Fruit fly (Drosophila melanogaster) whole organism, embryonic: ENCODE results near the gene Fpgs1.

Experiments
- BtbVII ChIP-seq: fragments of 200-800 bp; sonication (Bioruptor generic); optimal IDR thresholded peaks from 3 replicates; lab custom pipeline; 2017; ENCODE audit warnings: missing biosample characterization, mild to moderate bottlenecking, missing genetic modification characterization
- CG10431 ChIP-seq: fragments of 200-800 bp; sonication (Bioruptor generic); optimal IDR thresholded peaks from 3 replicates; lab custom pipeline; 2018; ENCODE audit warnings: missing biosample characterization, mild to moderate bottlenecking, missing genetic modification characterization
- CG11093 ChIP-seq: fragments of 200-800 bp; sonication (Bioruptor generic); IDR thresholded peaks from 3 replicates; pipeline ENCODE4 v1.3.6; 2022; ENCODE audit warnings: missing biosample characterization, missing genetic modification characterization
- CG11247 ChIP-seq: fragments of 200-800 bp; sonication (Bioruptor generic); IDR thresholded peaks from 2 replicates; pipeline ENCODE4 v1.3.6; 2022; ENCODE audit warnings: missing biosample characterization, missing genetic modification characterization
- CG11456 ChIP-seq: fragments of 200-800 bp; sonication (Bioruptor generic); IDR thresholded peaks from 3 replicates; pipeline ENCODE4 v1.3.6; 2022; ENCODE audit warnings: missing biosample characterization, missing genetic modification characterization
- CG12219 ChIP-seq: fragments of 200-800 bp; sonication (Bioruptor generic); optimal IDR thresholded peaks from 3 replicates; lab custom pipeline; 2018; ENCODE audit warnings: missing biosample characterization, mild to moderate bottlenecking, missing genetic modification characterization
- CG1529 ChIP-seq: fragments of 200-800 bp; sonication (Bioruptor generic); optimal IDR thresholded peaks from 3 replicates; lab custom pipeline; 2018; ENCODE audit warnings: missing biosample characterization, missing genetic modification characterization
- CG17912 ChIP-seq: fragments of 200-800 bp; sonication (Bioruptor generic); optimal IDR thresholded peaks from 2 replicates; lab custom pipeline; 2018; ENCODE audit warnings: missing biosample characterization, mild to moderate bottlenecking, missing genetic modification characterization
- CG1792 ChIP-seq: fragments of 200-800 bp; sonication (Bioruptor generic); optimal IDR thresholded peaks from 2 replicates; lab custom pipeline; 2016; ENCODE audit warnings: missing biosample characterization, missing genetic modification characterization
- CG31365 ChIP-seq: fragments of 200-800 bp; sonication (Bioruptor generic); optimal IDR thresholded peaks from 2 replicates; lab custom pipeline; 2018; ENCODE audit warnings: missing biosample characterization, mild to moderate bottlenecking, missing genetic modification characterization
- CG31388 ChIP-seq: fragments of 200-800 bp; sonication (Bioruptor generic); optimal IDR thresholded peaks from 2 replicates; lab custom pipeline; 2016; ENCODE audit warnings: missing biosample characterization, missing genetic modification characterization
- CG4707 ChIP-seq: fragments of 200-800 bp; sonication (Bioruptor generic); optimal IDR thresholded peaks from 2 replicates; lab custom pipeline; 2018; ENCODE audit warnings: missing biosample characterization, mild to moderate bottlenecking, missing genetic modification characterization, moderate library complexity
- CG5953 ChIP-seq: fragments of 200-800 bp; sonication (Bioruptor generic); IDR thresholded peaks from 2 replicates; pipeline ENCODE4 v1.3.6; 2022; ENCODE audit warnings: missing biosample characterization, missing genetic modification characterization
- CG6272 ChIP-seq: fragments of 200-800 bp; sonication (Bioruptor generic); IDR thresholded peaks from 2 replicates; pipeline ENCODE4 v1.3.6; 2022; ENCODE audit warnings: missing biosample characterization, missing genetic modification characterization
- CG6654 ChIP-seq: fragments of 200-800 bp; sonication (Bioruptor generic); optimal IDR thresholded peaks from 2 replicates; lab custom pipeline; 2017; ENCODE audit warnings: missing biosample characterization, mild to moderate bottlenecking, missing genetic modification characterization
- CG6765 ChIP-seq: fragments of 200-800 bp; sonication (Bioruptor generic); optimal IDR thresholded peaks from 3 replicates; lab custom pipeline; 2017; ENCODE audit warnings: missing biosample characterization, mild to moderate bottlenecking, missing genetic modification characterization
- CG7745 ChIP-seq: fragments of 200-800 bp; sonication (Bioruptor generic); optimal IDR thresholded peaks from 2 replicates; lab custom pipeline; 2018; ENCODE audit warnings: missing biosample characterization, mild to moderate bottlenecking, missing genetic modification characterization, moderate library complexity
- CG7928 ChIP-seq: fragments of 200-800 bp; sonication (Bioruptor generic); optimal IDR thresholded peaks from 2 replicates; lab custom pipeline; 2017; ENCODE audit warnings: missing biosample characterization, mild to moderate bottlenecking, missing genetic modification characterization
- CG8281 ChIP-seq: fragments of 200-800 bp; sonication (Bioruptor generic); optimal IDR thresholded peaks from 2 replicates; lab custom pipeline; 2018; ENCODE audit warnings: missing biosample characterization, mild to moderate bottlenecking, missing genetic modification characterization, moderate library complexity
- CG8290 ChIP-seq, 3 experiments: fragments of 200-800 bp; sonication (Bioruptor generic); optimal IDR thresholded peaks; 2 replicates each; lab custom pipeline; 2016 to 2019; ENCODE audit warnings: missing biosample characterization in 3 of 3, missing genetic modification characterization in 3 of 3, mild to moderate bottlenecking in 2 of 3, moderate library complexity in 1 of 3
- CG8765 ChIP-seq: fragments of 200-800 bp; sonication (Bioruptor generic); IDR thresholded peaks from 2 replicates; pipeline ENCODE4 v1.3.6; 2022; ENCODE audit warnings: missing biosample characterization, missing genetic modification characterization
- CG9609 ChIP-seq: fragments of 200-800 bp; sonication (Bioruptor generic); optimal IDR thresholded peaks from 3 replicates; lab custom pipeline; 2016; ENCODE audit warnings: missing biosample characterization, missing genetic modification characterization
- CHES-1-like ChIP-seq: fragments of 200-800 bp; sonication (Bioruptor generic); optimal IDR thresholded peaks from 2 replicates; lab custom pipeline; 2016; ENCODE audit warnings: missing biosample characterization, missing genetic modification characterization
- Dad ChIP-seq: fragments of 200-800 bp; sonication (Bioruptor generic); optimal IDR thresholded peaks from 3 replicates; lab custom pipeline; 2016; ENCODE audit warnings: missing biosample characterization, missing genetic modification characterization
- E2f2 ChIP-seq: fragments of 200-800 bp; sonication (Bioruptor generic); IDR thresholded peaks from 2 replicates; pipeline ENCODE4 v1.3.6; 2022; ENCODE audit warnings: missing biosample characterization, missing genetic modification characterization
- Eip74EF ChIP-seq, 2 experiments: fragments of 200-800 bp in 1 of 2; fragments of >200 bp in 1 of 2; sonication (Bioruptor generic) in 1 of 2; optimal IDR thresholded peaks; 2 replicates each; lab custom pipeline; 2017 to 2019; ENCODE audit warnings: missing biosample characterization in 2 of 2, missing genetic modification characterization in 2 of 2, mild to moderate bottlenecking in 1 of 2, moderate library complexity in 1 of 2
- Lim3 ChIP-seq: fragments of 200-800 bp; sonication (Bioruptor generic); IDR thresholded peaks from 2 replicates; pipeline ENCODE4 v1.3.6; 2022; ENCODE audit warnings: missing biosample characterization, missing genetic modification characterization
- Sry-δ ChIP-seq: fragments of 200-800 bp; sonication (Bioruptor generic); optimal IDR thresholded peaks from 2 replicates; lab custom pipeline; 2016; ENCODE audit warnings: missing biosample characterization, missing genetic modification characterization
- TFAM ChIP-seq: fragments of 200-800 bp; sonication (Bioruptor generic); optimal IDR thresholded peaks from 2 replicates; lab custom pipeline; 2017; ENCODE audit warnings: missing biosample characterization, missing genetic modification characterization, inconsistent platforms
- Usf ChIP-seq: fragments of 200-800 bp; sonication (Bioruptor generic); optimal IDR thresholded peaks from 2 replicates; lab custom pipeline; 2017; ENCODE audit warnings: missing genotype, missing biosample characterization, missing genetic modification characterization
- bcd ChIP-seq: fragments of 200-800 bp; sonication (Bioruptor generic); optimal IDR thresholded peaks from 2 replicates; lab custom pipeline; 2017; ENCODE audit warnings: missing biosample characterization, mild to moderate bottlenecking, missing genetic modification characterization
- bigmax ChIP-seq: fragments of 200-800 bp; sonication (Bioruptor generic); optimal IDR thresholded peaks from 2 replicates; lab custom pipeline; 2018; ENCODE audit warnings: missing biosample characterization, mild to moderate bottlenecking, missing genetic modification characterization
- gem ChIP-seq: fragments of 200-800 bp; sonication (Bioruptor generic); optimal IDR thresholded peaks from 2 replicates; lab custom pipeline; 2019; ENCODE audit warnings: missing biosample characterization, mild to moderate bottlenecking, missing genetic modification characterization, moderate library complexity
- h ChIP-seq: fragments of >200 bp; optimal IDR thresholded peaks from 2 replicates; lab custom pipeline; 2017
- hb ChIP-seq: fragments of 200-800 bp; sonication (Bioruptor generic); IDR thresholded peaks from 3 replicates; pipeline ENCODE4 v1.3.6; 2022; ENCODE audit warnings: missing biosample characterization, missing genetic modification characterization; ENCODE audit not compliant: partially characterized antibody
- inv ChIP-seq: fragments of 200-800 bp; sonication (Bioruptor generic); IDR thresholded peaks from 2 replicates; pipeline ENCODE4 v1.3.6; 2022; ENCODE audit warnings: missing biosample characterization, missing genetic modification characterization; ENCODE audit not compliant: partially characterized antibody
- kni ChIP-seq: fragments of 200-800 bp; sonication (Bioruptor generic); optimal IDR thresholded peaks from 3 replicates; lab custom pipeline; 2017; ENCODE audit warnings: mild to moderate bottlenecking, missing biosample characterization, missing genetic modification reagents, missing genetic modification characterization
- lov ChIP-seq, 2 experiments: fragments of 200-800 bp in 1 of 2; fragments of >200 bp in 1 of 2; sonication (Bioruptor generic) in 1 of 2; IDR thresholded peaks in 1 of 2; optimal IDR thresholded peaks in 1 of 2; 2 replicates in 1 of 2; 3 replicates in 1 of 2; pipeline versions ENCODE4 v1.3.6 to Lab custom; 2017 to 2022; ENCODE audit warnings: missing biosample characterization in 1 of 2, missing genetic modification characterization in 1 of 2
- pfk ChIP-seq: fragments of 200-800 bp; sonication (Bioruptor generic); optimal IDR thresholded peaks from 2 replicates; lab custom pipeline; 2018; ENCODE audit warnings: missing biosample characterization, mild to moderate bottlenecking, missing genetic modification characterization, moderate library complexity
- pnt ChIP-seq: fragments of 200-800 bp; sonication (Bioruptor generic); optimal IDR thresholded peaks from 3 replicates; lab custom pipeline; 2016; ENCODE audit warnings: missing biosample characterization, missing genetic modification characterization
- row ChIP-seq: fragments of 200-800 bp; sonication (Bioruptor generic); IDR thresholded peaks from 3 replicates; pipeline ENCODE4 v1.3.6; 2022; ENCODE audit warnings: missing biosample characterization, missing genetic modification characterization
- sc ChIP-seq, 3 experiments: fragments of >200 bp in 2 of 3; fragments of 200-800 bp in 1 of 3; sonication (Bioruptor generic) in 1 of 3; optimal IDR thresholded peaks; 2 replicates in 2 of 3; 3 replicates in 1 of 3; lab custom pipeline; 2017; ENCODE audit warnings: mild to moderate bottlenecking in 1 of 3, missing biosample characterization in 1 of 3, missing genetic modification characterization in 1 of 3, missing genetic modification reagents in 1 of 3
- schlank ChIP-seq: fragments of 200-800 bp; sonication (Bioruptor generic); optimal IDR thresholded peaks from 2 replicates; lab custom pipeline; 2018; ENCODE audit warnings: missing biosample characterization, mild to moderate bottlenecking, missing genetic modification characterization
- sqz ChIP-seq: fragments of 200-800 bp; sonication (Bioruptor generic); optimal IDR thresholded peaks from 3 replicates; lab custom pipeline; 2018; ENCODE audit warnings: missing biosample characterization, mild to moderate bottlenecking, missing genetic modification characterization
- sr ChIP-seq: fragments of 200-800 bp; sonication (Bioruptor generic); IDR thresholded peaks from 3 replicates; pipeline ENCODE4 v1.3.6; 2022; ENCODE audit warnings: missing biosample characterization, missing genetic modification characterization
- trem ChIP-seq: fragments of 200-800 bp; optimal IDR thresholded peaks from 3 replicates; lab custom pipeline; 2019; ENCODE audit warnings: missing biosample characterization, mild to moderate bottlenecking, missing genetic modification characterization, moderate library complexity
- tup ChIP-seq: fragments of 200-800 bp; sonication (Bioruptor generic); optimal IDR thresholded peaks from 2 replicates; lab custom pipeline; 2016; ENCODE audit warnings: missing biosample characterization, mild to moderate bottlenecking, missing genetic modification characterization, moderate library complexity
- unc-4 ChIP-seq: fragments of 200-800 bp; sonication (Bioruptor generic); IDR thresholded peaks from 2 replicates; pipeline ENCODE4 v1.3.6; 2022; ENCODE audit warnings: missing biosample characterization, missing genetic modification characterization; ENCODE audit not compliant: partially characterized antibody
- zfh1 ChIP-seq: fragments of 200-800 bp; sonication (Bioruptor generic); IDR thresholded peaks from 3 replicates; pipeline ENCODE4 v1.3.6; 2022; ENCODE audit warnings: missing biosample characterization, missing genetic modification characterization

The Fpgs1 gene

DNA sequence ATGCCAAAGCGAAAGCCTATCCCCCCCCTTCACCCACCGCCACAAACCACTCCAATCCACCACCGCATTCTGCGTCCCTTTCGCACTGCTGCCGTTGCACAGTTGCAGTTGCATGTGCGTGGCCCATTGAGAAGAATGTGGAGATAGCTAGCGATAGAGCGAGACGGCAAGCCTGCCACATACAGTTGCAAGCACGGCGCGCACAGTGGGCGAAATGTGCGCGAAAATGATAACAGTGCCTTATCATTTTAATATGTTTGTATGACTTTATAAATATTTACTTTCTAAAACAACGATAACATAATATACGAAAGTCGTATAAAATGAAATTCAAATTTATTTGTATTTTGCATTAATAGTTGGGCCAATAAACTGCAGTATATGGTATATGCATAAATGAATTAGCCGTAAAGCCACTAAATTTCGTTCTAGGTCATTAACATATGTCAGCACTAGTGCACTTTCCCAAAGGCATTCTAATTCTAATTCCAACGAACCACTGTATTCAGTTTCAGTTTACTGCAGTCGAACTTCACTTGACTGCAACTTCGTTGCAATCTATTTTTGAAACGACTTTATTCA is 35.7 kb upstream of the Fpgs1 start (continued):
- TF ChIP-seq CG11247 (GFP tag; lab: Robert Waterston, UW) (no peak), row (peak; percentile 60), CG7745 (tag; lab: Kevin White, UChicago) (no peak), CG6272 (no peak), sqz (peak; percentile 32), CHES-1-like (GFP tag; lab: Kevin White, UChicago) (no peak), kni (GFP tag; lab: Kevin White, UChicago) (no peak), Eip74EF (GFP tag; optimal IDR thresholded peaks at IDR 0.05; lab: Kevin White, UChicago) (no peak), CG7928 (no peak), Dad (no peak), CG11456 (no peak), Usf (GFP tag; lab: Kevin White, UChicago) (peak; percentile 67), bcd (GFP tag; lab: Kevin White, UChicago) (peak; percentile 60), CG31388 (GFP tag; lab: Kevin White, UChicago) (no peak), CG10431 (GFP tag; lab: Kevin White, UChicago) (peak; percentile 20), zfh1 (GFP tag; lab: Robert Waterston, UW) (peak; percentile 68; the same call in 2 of the 3 replicates), CG12219 (GFP tag; lab: Kevin White, UChicago) (peak; percentile 54), CG8765 (GFP tag; lab: Robert Waterston, UW) (peak; percentile 32; the same call in 1 of the 2 replicates), h (no peak), CG6654 (GFP tag; lab: Kevin White, UChicago) (peak; percentile 44), sc (optimal IDR thresholded peaks at IDR 0.05; lab: Kevin White, UChicago) (no peak), sc (GFP tag; optimal IDR thresholded peaks at IDR 0.05; lab: Kevin White, UChicago) (peak; percentile 79), trem (tag; lab: Kevin White, UChicago) (peak; percentile 75), pfk (GFP tag; lab: Kevin White, UChicago) (peak; percentile 44), CG4707 (GFP tag; lab: Kevin White, UChicago) (peak; percentile 77), pnt (GFP tag; lab: Kevin White, UChicago) (no peak), CG8281 (tag; lab: Kevin White, UChicago) (peak; percentile 7), CG17912 (GFP tag; lab: Kevin White, UChicago) (no peak), CG11093 (GFP tag; lab: Robert Waterston, UW) (no peak), unc-4 (GFP tag; lab: Robert Waterston, UW) (no peak), BtbVII (no peak), bigmax (GFP tag; lab: Kevin White, UChicago) (no peak), inv (GFP tag; lab: Robert Waterston, UW) (no peak), Lim3 (no peak), CG1792 (GFP tag; lab: Kevin White, UChicago) (no peak), tup (GFP tag; lab: Kevin White, UChicago) (no peak), schlank (tag; lab: Kevin White, UChicago) (no peak), CG1529 (GFP tag; lab: Kevin White, UChicago) (peak; percentile 78), sr (GFP tag; lab: Robert Waterston, UW) (no peak), CG8290 (GFP tag; optimal IDR thresholded peaks at IDR 0.05; lab: Kevin White, UChicago) (peak; percentile 51), CG8290 (tag; optimal IDR thresholded peaks at IDR 0.05; lab: Kevin White, UChicago) (no peak), lov (optimal IDR thresholded peaks at IDR 0.05; lab: Kevin White, UChicago) (no peak), lov (GFP tag; IDR thresholded peaks at IDR 0.05; lab: Robert Waterston, UW) (0 out of 3 replicates have a peak, but pooled peaks have one; percentile 45), CG5953 (GFP tag; lab: Robert Waterston, UW) (no peak), hb (GFP tag; lab: Robert Waterston, UW) (no peak), TFAM (peak; percentile 3), CG31365 (tag; lab: Kevin White, UChicago) (no peak), CG6765 (GFP tag; lab: Kevin White, UChicago) (no peak), gem (tag; lab: Kevin White, UChicago) (peak; percentile 86), CG9609 (GFP tag; lab: Kevin White, UChicago) (no peak), Sry-δ (no peak), E2f2 (GFP tag; lab: Robert Waterston, UW) (peak; percentile 18; the same call in 1 of the 2 replicates)
